Worm (Caenorhabditis elegans) whole organism, midembryonic: ENCODE measurements around the gene F56D2.3.

Experiments used
- T22C8.4 ChIP-seq: fragments of 200-800 bp; sonication (Bioruptor generic); IDR thresholded peaks from 2 replicates; pipeline ENCODE4 v1.3.6; 2022; ENCODE audit warnings: missing genetic modification characterization, missing compliant biosample characterization
- flt-1 ChIP-seq: fragments of 200-800 bp; sonication (Bioruptor generic); IDR thresholded peaks from 2 replicates; pipeline ENCODE4 v1.3.6; 2022; ENCODE audit warnings: missing genetic modification characterization, missing compliant biosample characterization
- tab-1 ChIP-seq: fragments of 200-800 bp; sonication (Bioruptor generic); IDR thresholded peaks from 2 replicates; pipeline ENCODE4 v1.3.6; 2022; ENCODE audit warnings: missing genetic modification characterization, missing compliant biosample characterization

ce11 chrIII:5543727-5544345, 40.9 kb upstream of the F56D2.3 start, which contains the start of gene D1044.1:
- TF ChIP-seq flt-1 (GFP tag; lab: Robert Waterston, UW) (no peak), T22C8.4 (GFP tag; lab: Robert Waterston, UW) (no peak), tab-1 (GFP tag; lab: Robert Waterston, UW) (no peak)
